Fruit fly (Drosophila melanogaster) whole organism, embryonic: ENCODE data around the gene CG15196.
A peak's percentile ranks its signal among the peaks of the same experiment; 100 is the strongest.

Source experiments
- CG11398 ChIP-seq: fragments of 200-800 bp; sonication (Bioruptor generic); optimal IDR thresholded peaks from 2 replicates; lab custom pipeline; 2016; ENCODE audit warnings: missing biosample characterization, missing genetic modification characterization
- CG14965 ChIP-seq: fragments of 200-800 bp; sonication (Bioruptor generic); optimal IDR thresholded peaks from 2 replicates; lab custom pipeline; 2016; ENCODE audit warnings: missing biosample characterization, missing genetic modification characterization, borderline replicate concordance
- CG15011 ChIP-seq: fragments of 200-800 bp; sonication (Bioruptor generic); optimal IDR thresholded peaks from 3 replicates; lab custom pipeline; 2018; ENCODE audit warnings: missing biosample characterization, mild to moderate bottlenecking, missing genetic modification characterization
- CG15269 ChIP-seq: fragments of 200-800 bp; sonication (Bioruptor generic); optimal IDR thresholded peaks from 2 replicates; lab custom pipeline; 2018; ENCODE audit warnings: missing biosample characterization, mild to moderate bottlenecking, missing genetic modification characterization, moderate library complexity
- CG1529 ChIP-seq: fragments of 200-800 bp; sonication (Bioruptor generic); optimal IDR thresholded peaks from 3 replicates; lab custom pipeline; 2018; ENCODE audit warnings: missing biosample characterization, missing genetic modification characterization
- CG17568 ChIP-seq: fragments of 200-800 bp; sonication (Bioruptor generic); optimal IDR thresholded peaks from 2 replicates; lab custom pipeline; 2018; ENCODE audit warnings: missing biosample characterization, mild to moderate bottlenecking, missing genetic modification characterization, moderate library complexity
- CG18619 ChIP-seq: fragments of 200-800 bp; sonication (Bioruptor generic); optimal IDR thresholded peaks from 3 replicates; lab custom pipeline; 2017; ENCODE audit warnings: missing biosample characterization, mild to moderate bottlenecking, missing genetic modification characterization
- CG2678 ChIP-seq: fragments of 200-800 bp; sonication (Bioruptor generic); optimal IDR thresholded peaks from 3 replicates; lab custom pipeline; 2019; ENCODE audit warnings: missing biosample characterization, mild to moderate bottlenecking, missing genetic modification characterization, moderate library complexity
- CG2875 ChIP-seq: fragments of 200-800 bp; sonication (Bioruptor generic); optimal IDR thresholded peaks from 2 replicates; lab custom pipeline; 2017; ENCODE audit warnings: missing biosample characterization, mild to moderate bottlenecking, missing genetic modification characterization, missing genetic modification reagents
- CG31441 ChIP-seq: fragments of 200-800 bp; sonication (Bioruptor generic); IDR thresholded peaks from 2 replicates; pipeline ENCODE4 v1.3.6; 2022; ENCODE audit warnings: missing biosample characterization, missing genetic modification characterization
- CG3407 ChIP-seq: fragments of 200-800 bp; sonication (Bioruptor generic); optimal IDR thresholded peaks from 2 replicates; lab custom pipeline; 2018; ENCODE audit warnings: missing biosample characterization, mild to moderate bottlenecking, missing genetic modification characterization
- CG4328 ChIP-seq: fragments of 200-800 bp; sonication (Bioruptor generic); optimal IDR thresholded peaks from 3 replicates; lab custom pipeline; 2017; ENCODE audit warnings: missing biosample characterization, missing genetic modification reagents, missing genetic modification characterization
- CG4404 ChIP-seq: fragments of 200-800 bp; sonication (Bioruptor generic); IDR thresholded peaks from 2 replicates; pipeline ENCODE4 v1.3.6; 2022; ENCODE audit warnings: missing biosample characterization, missing genetic modification characterization
- CG6654 ChIP-seq: fragments of 200-800 bp; sonication (Bioruptor generic); optimal IDR thresholded peaks from 2 replicates; lab custom pipeline; 2017; ENCODE audit warnings: missing biosample characterization, mild to moderate bottlenecking, missing genetic modification characterization
- CG6683 ChIP-seq: fragments of 200-800 bp; sonication (Bioruptor generic); optimal IDR thresholded peaks from 2 replicates; lab custom pipeline; 2017; ENCODE audit warnings: missing biosample characterization, mild to moderate bottlenecking, missing genetic modification characterization, missing genetic modification reagents
- CG6791 ChIP-seq: fragments of 200-800 bp; sonication (Bioruptor generic); IDR thresholded peaks from 3 replicates; pipeline ENCODE4 v1.3.6; 2022; ENCODE audit warnings: missing biosample characterization, missing genetic modification characterization; ENCODE audit not compliant: partially characterized antibody
- CG7963 ChIP-seq: fragments of 200-800 bp; sonication (Bioruptor generic); IDR thresholded peaks from 3 replicates; pipeline ENCODE4 v1.3.6; 2022; ENCODE audit warnings: missing biosample characterization, missing genetic modification characterization; ENCODE audit not compliant: partially characterized antibody
- CG7987 ChIP-seq: fragments of 200-800 bp; sonication (Bioruptor generic); optimal IDR thresholded peaks from 2 replicates; lab custom pipeline; 2018; ENCODE audit warnings: missing biosample characterization, mild to moderate bottlenecking, missing genetic modification characterization, moderate library complexity
- CG8290 ChIP-seq, 3 experiments: fragments of 200-800 bp; sonication (Bioruptor generic); optimal IDR thresholded peaks; 2 replicates each; lab custom pipeline; 2016 to 2019; ENCODE audit warnings: missing biosample characterization in 3 of 3, missing genetic modification characterization in 3 of 3, mild to moderate bottlenecking in 2 of 3, moderate library complexity in 1 of 3
- CG8388 ChIP-seq: fragments of 200-800 bp; sonication (Bioruptor generic); optimal IDR thresholded peaks from 2 replicates; lab custom pipeline; 2019; ENCODE audit warnings: missing biosample characterization, mild to moderate bottlenecking, missing genetic modification characterization, moderate library complexity
- CkIIα-i1 ChIP-seq: fragments of 200-800 bp; sonication (Bioruptor generic); IDR thresholded peaks from 2 replicates; pipeline ENCODE4 v1.3.6; 2022; ENCODE audit warnings: missing biosample characterization, missing genetic modification characterization
- Dip3 ChIP-seq: fragments of 200-800 bp; sonication (Bioruptor generic); optimal IDR thresholded peaks from 3 replicates; lab custom pipeline; 2016; ENCODE audit warnings: missing biosample characterization, missing genetic modification characterization
- E2f1 ChIP-seq: fragments of 200-800 bp; sonication (Bioruptor generic); IDR thresholded peaks from 2 replicates; pipeline ENCODE4 v1.3.6; 2022; ENCODE audit warnings: missing biosample characterization, missing genetic modification characterization
- Eip74EF ChIP-seq, 2 experiments: fragments of 200-800 bp in 1 of 2; fragments of >200 bp in 1 of 2; sonication (Bioruptor generic) in 1 of 2; optimal IDR thresholded peaks; 2 replicates each; lab custom pipeline; 2017 to 2019; ENCODE audit warnings: missing biosample characterization in 2 of 2, missing genetic modification characterization in 2 of 2, mild to moderate bottlenecking in 1 of 2, moderate library complexity in 1 of 2
- Elba2 ChIP-seq: fragments of 200-800 bp; sonication (Bioruptor generic); optimal IDR thresholded peaks from 3 replicates; lab custom pipeline; 2016; ENCODE audit warnings: missing biosample characterization, missing genetic modification characterization
- Hr78 ChIP-seq, 2 experiments: fragments of 200-800 bp in 1 of 2; fragments of >200 bp in 1 of 2; sonication (Bioruptor generic) in 1 of 2; optimal IDR thresholded peaks; 2 replicates each; lab custom pipeline; 2017 to 2019; ENCODE audit warnings: missing biosample characterization in 2 of 2, missing genetic modification characterization in 2 of 2, mild to moderate bottlenecking in 1 of 2, moderate library complexity in 1 of 2
- Mes4 ChIP-seq: fragments of 200-800 bp; sonication (Bioruptor generic); optimal IDR thresholded peaks from 2 replicates; lab custom pipeline; 2016; ENCODE audit warnings: missing biosample characterization, missing genetic modification characterization
- Ssrp ChIP-seq: fragments of 200-800 bp; sonication (Bioruptor generic); optimal IDR thresholded peaks from 2 replicates; lab custom pipeline; 2018; ENCODE audit warnings: missing biosample characterization, mild to moderate bottlenecking, missing genetic modification characterization, moderate library complexity
- ac ChIP-seq: fragments of 200-800 bp; sonication (Bioruptor generic); optimal IDR thresholded peaks from 3 replicates; lab custom pipeline; 2017; ENCODE audit warnings: missing biosample characterization, mild to moderate bottlenecking, missing genetic modification characterization
- btn ChIP-seq: fragments of 200-800 bp; sonication (Bioruptor generic); optimal IDR thresholded peaks from 2 replicates; lab custom pipeline; 2016; ENCODE audit warnings: missing biosample characterization, missing genetic modification characterization
- croc ChIP-seq: fragments of 200-800 bp; sonication (Bioruptor generic); conservative IDR thresholded peaks from 3 replicates; pipeline ENCODE4 v1.3.6; 2022; ENCODE audit warnings: missing biosample characterization, missing genetic modification characterization
- crol ChIP-seq: fragments of 200-800 bp; sonication (Bioruptor generic); IDR thresholded peaks from 2 replicates; pipeline ENCODE4 v1.3.6; 2022; ENCODE audit warnings: missing biosample characterization, missing genetic modification characterization
- dan ChIP-seq: fragments of 200-800 bp; sonication (Bioruptor generic); IDR thresholded peaks from 2 replicates; pipeline ENCODE4 v1.3.6; 2022; ENCODE audit warnings: missing biosample characterization, missing genetic modification characterization
- dimm ChIP-seq: fragments of 200-800 bp; sonication (Bioruptor generic); IDR thresholded peaks from 2 replicates; pipeline ENCODE4 v1.3.6; 2022; ENCODE audit warnings: missing biosample characterization, missing genetic modification characterization
- dysf ChIP-seq: fragments of 200-800 bp; sonication (Bioruptor generic); IDR thresholded peaks from 3 replicates; pipeline ENCODE4 v1.3.6; 2022; ENCODE audit warnings: missing biosample characterization, missing genetic modification characterization
- gcm2 ChIP-seq: fragments of 200-800 bp; sonication (Bioruptor generic); optimal IDR thresholded peaks from 2 replicates; lab custom pipeline; 2016; ENCODE audit warnings: missing biosample characterization, missing genetic modification characterization
- h ChIP-seq: fragments of >200 bp; optimal IDR thresholded peaks from 2 replicates; lab custom pipeline; 2017
- klu ChIP-seq: fragments of 200-800 bp; sonication (Bioruptor generic); IDR thresholded peaks from 2 replicates; pipeline ENCODE4 v1.3.6; 2022; ENCODE audit warnings: missing biosample characterization, missing genetic modification characterization
- nau ChIP-seq: fragments of 200-800 bp; sonication (Bioruptor generic); optimal IDR thresholded peaks from 3 replicates; lab custom pipeline; 2017; ENCODE audit warnings: missing biosample characterization, mild to moderate bottlenecking, missing genetic modification characterization, missing genetic modification reagents
- nerfin-2 ChIP-seq: fragments of 200-800 bp; sonication (Bioruptor generic); IDR thresholded peaks from 2 replicates; pipeline ENCODE4 v1.3.6; 2022; ENCODE audit warnings: missing biosample characterization, missing genetic modification characterization; ENCODE audit not compliant: partially characterized antibody
- oc ChIP-seq: fragments of 200-800 bp; sonication (Bioruptor generic); optimal IDR thresholded peaks from 2 replicates; lab custom pipeline; 2018; ENCODE audit warnings: missing biosample characterization, mild to moderate bottlenecking, missing genetic modification characterization, moderate library complexity
- pum ChIP-seq: fragments of 200-800 bp; sonication (Bioruptor generic); optimal IDR thresholded peaks from 2 replicates; lab custom pipeline; 2016; ENCODE audit warnings: missing biosample characterization, missing genetic modification characterization
- sisA ChIP-seq: fragments of 200-800 bp; sonication (Bioruptor generic); IDR thresholded peaks from 2 replicates; pipeline ENCODE4 v1.3.6; 2022; ENCODE audit warnings: missing biosample characterization, missing genetic modification characterization
- toy ChIP-seq: fragments of 200-800 bp; sonication (Bioruptor generic); IDR thresholded peaks from 2 replicates; pipeline ENCODE4 v1.3.6; 2022; ENCODE audit warnings: missing biosample characterization, missing genetic modification characterization
- vfl ChIP-seq: fragments of 200-800 bp; sonication (Bioruptor generic); optimal IDR thresholded peaks from 2 replicates; lab custom pipeline; 2016; ENCODE audit warnings: missing biosample characterization, missing genetic modification characterization
- z ChIP-seq: fragments of 200-800 bp; sonication (Bioruptor generic); IDR thresholded peaks from 3 replicates; pipeline ENCODE4 v1.3.6; 2022; ENCODE audit warnings: missing biosample characterization, missing genetic modification characterization
- zf30C ChIP-seq: fragments of 200-800 bp; sonication (Bioruptor generic); optimal IDR thresholded peaks from 3 replicates; lab custom pipeline; 2018; ENCODE audit warnings: missing biosample characterization, mild to moderate bottlenecking, missing genetic modification characterization
- zfh1 ChIP-seq: fragments of 200-800 bp; sonication (Bioruptor generic); IDR thresholded peaks from 3 replicates; pipeline ENCODE4 v1.3.6; 2022; ENCODE audit warnings: missing biosample characterization, missing genetic modification characterization

Gene CG15196

dm6 chrX:11390625-11391363, 19.0 kb upstream of the CG15196 start (continued):
- peak; percentile 61 for TF ChIP-seq CG11398 (GFP tag; lab: Kevin White, UChicago)
- TF ChIP-seq Mes4 (GFP tag; lab: Kevin White, UChicago), result no peak
- peak; percentile 60; the same call in 1 of the 2 replicates for TF ChIP-seq dan (GFP tag; lab: Robert Waterston, UW)
- peak; percentile 22 for TF ChIP-seq CG3407 (GFP tag; lab: Kevin White, UChicago)
- peak; percentile 90 for TF ChIP-seq dysf (GFP tag; lab: Robert Waterston, UW)
- TF ChIP-seq crol, result peak; percentile 41
- TF ChIP-seq zf30C, result no peak
- peak; percentile 87 for TF ChIP-seq CG2678 (tag; lab: Kevin White, UChicago)
- TF ChIP-seq Elba2 (GFP tag; lab: Kevin White, UChicago), result no peak
- no peak for TF ChIP-seq z (GFP tag; lab: Robert Waterston, UW)
- peak; percentile 61 for TF ChIP-seq oc (tag; lab: Kevin White, UChicago)
- peak; percentile 81 for TF ChIP-seq E2f1 (GFP tag; lab: Robert Waterston, UW)
- peak; percentile 77 for TF ChIP-seq gcm2 (GFP tag; lab: Kevin White, UChicago)
- TF ChIP-seq dimm (GFP tag; lab: Robert Waterston, UW), result peak; percentile 69
- peak; percentile 51; the same call in 1 of the 2 replicates for TF ChIP-seq CkIIα-i1
- no peak for TF ChIP-seq nerfin-2 (GFP tag; lab: Robert Waterston, UW)
- peak in 1 of 2 experiments; percentile 25 for TF ChIP-seq Eip74EF (GFP tag; optimal IDR thresholded peaks at IDR 0.05; lab: Kevin White, UChicago)
- TF ChIP-seq CG4328 (GFP tag; lab: Kevin White, UChicago), result peak; percentile 48
- TF ChIP-seq CG8290 (GFP tag; optimal IDR thresholded peaks at IDR 0.05; lab: Kevin White, UChicago), result no peak
- peak in 1 of 2 experiments; percentile 98 for TF ChIP-seq CG8290 (tag; optimal IDR thresholded peaks at IDR 0.05; lab: Kevin White, UChicago)
- TF ChIP-seq croc (GFP tag; lab: Robert Waterston, UW), result peak; percentile 43; the same call in 1 of the 3 replicates
- TF ChIP-seq CG8388 (GFP tag; lab: Kevin White, UChicago), result peak; percentile 54
- no peak for TF ChIP-seq CG7963 (GFP tag; lab: Robert Waterston, UW)
- peak; percentile 62 for TF ChIP-seq Ssrp (tag; lab: Kevin White, UChicago)
- TF ChIP-seq ac, result no peak
- peak; percentile 34 for TF ChIP-seq nau (GFP tag; lab: Kevin White, UChicago)
- TF ChIP-seq CG31441 (GFP tag; lab: Robert Waterston, UW), result peak; percentile 77
- peak; percentile 40 for TF ChIP-seq CG2875 (GFP tag; lab: Kevin White, UChicago)
- TF ChIP-seq CG15269 (tag; lab: Kevin White, UChicago), result peak; percentile 81
- peak; percentile 31 for TF ChIP-seq CG17568
- no peak for TF ChIP-seq CG7987 (GFP tag; lab: Kevin White, UChicago)
- peak; percentile 11 for TF ChIP-seq CG15011 (GFP tag; lab: Kevin White, UChicago)
- TF ChIP-seq CG4404 (GFP tag; lab: Robert Waterston, UW), result peak; percentile 64; the same call in 1 of the 2 replicates
- no peak for TF ChIP-seq h (lab: Kevin White, UChicago)
- peak; percentile 86 for TF ChIP-seq sisA (GFP tag; lab: Robert Waterston, UW)
- peak; percentile 77 for TF ChIP-seq klu (GFP tag; lab: Robert Waterston, UW)
- TF ChIP-seq Dip3, result peak; percentile 84
- no peak for TF ChIP-seq CG6791 (GFP tag; lab: Robert Waterston, UW)
- peak; percentile 78 for TF ChIP-seq CG18619 (GFP tag; lab: Kevin White, UChicago)
- TF ChIP-seq Hr78 (GFP tag; optimal IDR thresholded peaks at IDR 0.05; lab: Kevin White, UChicago), result peak in 1 of 2 experiments; percentile 25
- TF ChIP-seq CG1529 (GFP tag; lab: Kevin White, UChicago), result peak; percentile 41
- TF ChIP-seq CG6654 (GFP tag; lab: Kevin White, UChicago), result no peak
- peak; percentile 86 for TF ChIP-seq zfh1
- TF ChIP-seq toy (GFP tag; lab: Robert Waterston, UW), result peak; percentile 72
- peak; percentile 68 for TF ChIP-seq pum
- TF ChIP-seq CG6683 (GFP tag; lab: Kevin White, UChicago), result peak; percentile 25
- no peak for TF ChIP-seq btn (GFP tag; lab: Kevin White, UChicago)
- peak; percentile 58 for TF ChIP-seq vfl (GFP tag; lab: Kevin White, UChicago)
- TF ChIP-seq CG14965 (GFP tag; lab: Kevin White, UChicago), result peak; percentile 2
